Worm (Caenorhabditis elegans): ENCODE results near the gene ZK829.9.

DNA sequence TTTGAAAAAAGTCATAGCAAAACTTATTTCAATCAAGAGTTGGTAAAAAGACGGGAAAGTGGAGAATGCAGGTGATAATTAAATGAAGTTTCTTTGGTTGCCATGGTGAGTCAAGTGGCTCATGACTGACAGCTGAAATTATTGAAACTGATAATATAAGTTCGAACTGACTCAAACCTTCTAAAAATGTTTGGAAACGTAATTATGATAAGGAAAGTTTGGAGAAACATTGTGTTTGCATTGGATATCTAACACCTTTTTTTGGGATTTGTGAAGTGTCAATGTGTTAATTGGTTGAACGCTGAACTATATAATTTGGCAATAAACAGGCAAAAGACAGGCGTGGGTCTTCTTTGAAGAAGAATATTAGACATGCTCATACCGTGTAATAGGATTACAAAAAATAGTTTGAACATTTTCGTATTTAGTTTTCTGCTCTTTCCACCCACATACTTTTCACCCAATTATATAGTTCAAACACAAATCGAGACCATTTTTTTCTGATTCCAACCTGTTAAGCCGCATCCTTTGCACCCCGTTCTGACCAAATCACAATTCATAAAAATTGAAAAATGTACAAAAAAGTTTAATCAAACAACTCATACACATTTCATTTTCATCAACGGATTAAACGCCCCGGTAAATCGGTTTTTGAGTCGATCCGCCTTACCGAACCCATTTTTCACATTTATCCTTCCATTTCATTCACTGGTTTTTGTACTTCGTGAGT lies 44.8 kb upstream of the ZK829.9 start, which contains the start of the genes srlf-33 and srlf-32:
- TF ChIP-seq aly-1 (tag; optimal IDR thresholded peaks at IDR 0.05) (no peak), ama-1 (optimal IDR thresholded peaks at IDR 0.05) (no peak), tbx-37 (GFP tag; conservative IDR thresholded peaks at IDR 0.05) (no peak), ets-7 (tag; optimal IDR thresholded peaks at IDR 0.05) (no peak), hmbx-1 (tag; optimal IDR thresholded peaks at IDR 0.05) (no peak), scrt-1 (GFP tag; IDR thresholded peaks at IDR 0.05) (no peak), sea-1 (GFP tag; conservative IDR thresholded peaks at IDR 0.05) (no peak), hmg-4 (GFP tag; optimal IDR thresholded peaks at IDR 0.05) (no peak), tra-4 (tag; optimal IDR thresholded peaks at IDR 0.05) (no peak), flt-1 (GFP tag; IDR thresholded peaks at IDR 0.05) (no peak), B0310.2 (tag; optimal IDR thresholded peaks at IDR 0.05) (no peak), pes-1 (GFP tag; IDR thresholded peaks at IDR 0.05) (no peak), hnd-1 (tag; optimal IDR thresholded peaks at IDR 0.05) (no peak)
